Worm (Caenorhabditis elegans) whole organism, L1 larva: Measurements from ENCODE around the gene eri-1.
A peak's percentile ranks its signal among the peaks of the same experiment; 100 is the strongest.

Experiments used
- C16A3.4 ChIP-seq: fragments of 150-350 bp; optimal IDR thresholded peaks from 2 replicates; lab custom pipeline; 2014; ENCODE audit warnings: missing biosample characterization, missing genetic modification characterization
- Y116A8C.19 ChIP-seq: sonication (generic microtip); optimal IDR thresholded peaks from 2 replicates; lab custom pipeline; 2016; ENCODE audit warnings: missing compliant biosample characterization, missing genetic modification characterization, borderline replicate concordance
- aha-1 ChIP-seq: fragments of 150-350 bp; optimal IDR thresholded peaks from 2 replicates; lab custom pipeline; 2014; ENCODE audit warnings: missing biosample characterization, missing genetic modification characterization
- alr-1 ChIP-seq: fragments of 200-800 bp; sonication (Bioruptor generic); optimal IDR thresholded peaks from 2 replicates; lab custom pipeline; 2018; ENCODE audit warnings: borderline replicate concordance, mild to moderate bottlenecking, missing genetic modification characterization, missing compliant biosample characterization
- ama-1 ChIP-seq: fragments of 150-350 bp; optimal IDR thresholded peaks from 2 replicates; lab custom pipeline; 2014
- ceh-88 ChIP-seq: fragments of 200-800 bp; sonication (Bioruptor generic); IDR thresholded peaks from 2 replicates; pipeline ENCODE4 v1.3.6; 2022; ENCODE audit warnings: missing genetic modification characterization, missing compliant biosample characterization
- efl-1 ChIP-seq, 4 experiments: fragments of 150-350 bp; optimal IDR thresholded peaks in 3 of 4; peaks in 1 of 4; 1 replicate in 1 of 4; 2 replicates in 3 of 4; lab custom pipeline; 2014; ENCODE audit warnings: missing biosample characterization in 2 of 4, missing genetic modification characterization in 2 of 4, missing genetic modification reagents in 2 of 4
- elt-3 ChIP-seq, 6 experiments: fragments of 150-350 bp in 1 of 6; sonication (generic microtip); optimal IDR thresholded peaks; 2 replicates each; lab custom pipeline; 2017 to 2018; ENCODE audit warnings: missing biosample characterization in 6 of 6, missing genetic modification characterization in 6 of 6, inconsistent platforms in 1 of 6
- fkh-10 ChIP-seq: sonication (generic microtip); optimal IDR thresholded peaks from 2 replicates; lab custom pipeline; 2017; ENCODE audit warnings: missing biosample characterization, missing genetic modification reagents, missing genetic modification characterization
- fkh-4 ChIP-seq: sonication (generic microtip); optimal IDR thresholded peaks from 2 replicates; lab custom pipeline; 2016; ENCODE audit warnings: missing compliant biosample characterization, missing genetic modification characterization, borderline replicate concordance
- hpl-2 ChIP-seq: fragments of 150-350 bp; optimal IDR thresholded peaks from 2 replicates; lab custom pipeline; 2014; ENCODE audit warnings: missing biosample characterization, missing genetic modification reagents, missing genetic modification characterization
- isw-1 ChIP-seq: fragments of 200-800 bp; sonication (Bioruptor generic); IDR thresholded peaks from 2 replicates; pipeline ENCODE4 v1.3.6; 2022; ENCODE audit warnings: missing genetic modification characterization, missing compliant biosample characterization
- jun-1 ChIP-seq: fragments of 150-350 bp; optimal IDR thresholded peaks from 2 replicates; lab custom pipeline; 2014; ENCODE audit warnings: missing biosample characterization, missing genetic modification reagents, missing genetic modification characterization
- lin-13 ChIP-seq: fragments of 150-350 bp; optimal IDR thresholded peaks from 2 replicates; lab custom pipeline; 2014; ENCODE audit warnings: missing biosample characterization, missing genetic modification reagents, missing genetic modification characterization
- lin-15B ChIP-seq: fragments of 150-350 bp; sonication (generic microtip); optimal IDR thresholded peaks from 3 replicates; lab custom pipeline; 2014; ENCODE audit warnings: missing biosample characterization, missing genetic modification characterization
- lin-39 ChIP-seq: fragments of 150-350 bp; optimal IDR thresholded peaks from 2 replicates; lab custom pipeline; 2014; ENCODE audit warnings: missing biosample characterization, missing genetic modification reagents, missing genetic modification characterization
- mab-9 ChIP-seq: fragments of 200-800 bp; sonication (Bioruptor generic); IDR thresholded peaks from 2 replicates; pipeline ENCODE4 v1.3.6; 2022; ENCODE audit warnings: missing genetic modification reagents, missing genetic modification characterization, missing compliant biosample characterization
- mdl-1 ChIP-seq, 2 experiments: fragments of 150-350 bp; optimal IDR thresholded peaks; 2 replicates each; lab custom pipeline; 2014 to 2017; ENCODE audit warnings: missing biosample characterization in 2 of 2, missing genetic modification characterization in 2 of 2, inconsistent platforms in 1 of 2
- mep-1 ChIP-seq: fragments of 150-350 bp; optimal IDR thresholded peaks from 2 replicates; lab custom pipeline; 2014; ENCODE audit warnings: missing biosample characterization, missing genetic modification characterization
- nhr-11 ChIP-seq: fragments of 150-350 bp; optimal IDR thresholded peaks from 2 replicates; lab custom pipeline; 2014; ENCODE audit warnings: missing biosample characterization, missing genetic modification characterization
- nhr-237 ChIP-seq: fragments of 150-350 bp; optimal IDR thresholded peaks from 2 replicates; lab custom pipeline; 2014; ENCODE audit warnings: missing biosample characterization, missing genetic modification characterization
- nhr-28 ChIP-seq: fragments of 150-350 bp; optimal IDR thresholded peaks from 2 replicates; lab custom pipeline; 2014; ENCODE audit warnings: missing biosample characterization, missing genetic modification characterization
- nhr-85 ChIP-seq: sonication (generic microtip); peaks from one replicate; lab custom pipeline; 2016; ENCODE audit warnings: missing genetic modification characterization, inconsistent platforms, missing compliant biosample characterization
- pax-3 ChIP-seq: fragments of 200-800 bp; sonication (Bioruptor generic); optimal IDR thresholded peaks from 2 replicates; lab custom pipeline; 2018; ENCODE audit warnings: mild to moderate bottlenecking, missing genetic modification characterization, moderate library complexity, missing compliant biosample characterization
- sptf-1 ChIP-seq: fragments of 150-350 bp; optimal IDR thresholded peaks from 2 replicates; lab custom pipeline; 2014; ENCODE audit warnings: missing biosample characterization, missing genetic modification characterization
- unc-62 ChIP-seq: fragments of 150-350 bp; optimal IDR thresholded peaks from 2 replicates; lab custom pipeline; 2014; ENCODE audit warnings: missing biosample characterization, missing genetic modification reagents, missing genetic modification characterization
- vab-15 ChIP-seq: sonication (generic microtip); optimal IDR thresholded peaks from 2 replicates; lab custom pipeline; 2017; ENCODE audit warnings: missing genotype, mild to moderate bottlenecking, missing genetic modification characterization, missing compliant biosample characterization
- xbp-1 ChIP-seq: sonication (generic microtip); optimal IDR thresholded peaks from 2 replicates; lab custom pipeline; 2016; ENCODE audit warnings: missing genetic modification characterization, missing compliant biosample characterization
- zag-1 ChIP-seq: fragments of 150-350 bp; optimal IDR thresholded peaks from 2 replicates; lab custom pipeline; 2014; ENCODE audit warnings: missing biosample characterization, missing genetic modification characterization
- zip-4 ChIP-seq: fragments of 200-800 bp; sonication (Bioruptor generic); optimal IDR thresholded peaks from 2 replicates; lab custom pipeline; 2018; ENCODE audit warnings: mild to moderate bottlenecking, missing genetic modification characterization, moderate library complexity, missing compliant biosample characterization
- ztf-11 ChIP-seq, 2 experiments: sonication (generic microtip); optimal IDR thresholded peaks; 2 replicates each; lab custom pipeline; 2016 to 2017; ENCODE audit warnings: missing genetic modification characterization in 2 of 2, missing biosample characterization in 1 of 2, missing compliant biosample characterization in 1 of 2

eri-1 gene

DNA sequence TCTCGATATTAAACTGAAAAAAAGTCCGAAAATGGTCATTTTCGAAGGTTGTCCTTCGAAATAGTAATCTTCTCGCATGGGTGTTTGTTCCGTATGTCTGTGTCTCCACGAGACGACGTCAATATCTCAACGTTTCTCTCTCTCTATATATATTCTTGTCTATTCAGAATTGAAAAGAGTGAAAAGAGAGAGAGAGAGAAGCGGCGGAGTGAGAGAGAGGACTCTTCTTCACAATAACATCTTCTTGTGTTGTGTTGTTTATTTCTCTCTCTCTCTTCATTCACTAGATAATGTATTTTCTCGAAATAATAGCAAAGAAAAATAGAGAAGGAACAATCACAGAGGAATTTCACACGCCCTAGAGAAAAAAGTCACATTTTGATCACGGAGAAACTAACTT is 53.4 kb downstream of the eri-1 start (continued):
- TF ChIP-seq mab-9 (GFP tag; lab: Robert Waterston, UW) (no peak), lin-39 (no peak), alr-1 (tag; lab: Kevin White, UChicago) (no peak), ztf-11 (tag; optimal IDR thresholded peaks at IDR 0.05; lab: Kevin White, UChicago) (no peak), elt-3 (tag; optimal IDR thresholded peaks at IDR 0.05; lab: Kevin White, UChicago) (peak in 1 of 6 experiments; percentile 12), nhr-85 (peak; percentile 31), aha-1 (tag; lab: Kevin White, UChicago) (no peak), jun-1 (tag; lab: Kevin White, UChicago) (no peak), isw-1 (GFP tag; lab: Robert Waterston, UW) (peak; percentile 4; the same call in 1 of the 2 replicates), sptf-1 (tag; lab: Kevin White, UChicago) (no peak), lin-13 (GFP tag; lab: Kevin White, UChicago) (peak; percentile 19), nhr-237 (tag; lab: Kevin White, UChicago) (no peak), ama-1 (lab: Kevin White, UChicago) (no peak), fkh-10 (GFP tag; lab: Kevin White, UChicago) (no peak), fkh-4 (tag; lab: Kevin White, UChicago) (no peak), Y116A8C.19 (tag; lab: Kevin White, UChicago) (no peak), xbp-1 (tag; lab: Kevin White, UChicago) (no peak), zag-1 (tag; lab: Kevin White, UChicago) (no peak), vab-15 (no peak), mdl-1 (tag; optimal IDR thresholded peaks at IDR 0.05; lab: Kevin White, UChicago) (no peak), hpl-2 (GFP tag; lab: Kevin White, UChicago) (no peak), mep-1 (tag; lab: Kevin White, UChicago) (peak; percentile 64), C16A3.4 (tag; lab: Kevin White, UChicago) (no peak), efl-1 (optimal IDR thresholded peaks at IDR 0.05; lab: Kevin White, UChicago) (peak; percentile 27 to 35), efl-1 (GFP tag; optimal IDR thresholded peaks at IDR 0.05 in 1 of 2; lab: Kevin White, UChicago) (peak in 1 of 2 experiments; percentile 45), pax-3 (no peak), lin-15B (tag; lab: Kevin White, UChicago) (no peak), ceh-88 (GFP tag; lab: Robert Waterston, UW) (no peak), zip-4 (no peak), unc-62 (GFP tag; lab: Kevin White, UChicago) (no peak), nhr-11 (tag; lab: Kevin White, UChicago) (no peak), nhr-28 (no peak)
